Fruit fly (Drosophila melanogaster) S2 (cell line): Measurements from ENCODE around the gene Best1.

Experiments used
- CG8478 ChIP-seq: fragments of >200 bp; optimal IDR thresholded peaks from 2 replicates; lab custom pipeline; 2018
- CTCF ChIP-seq, 2 experiments: fragments of >200 bp; optimal IDR thresholded peaks; 2 replicates each; lab custom pipeline; 2018

dm6 chr3R:10113746-10114145 is 56.5 kb downstream of the Best1 start:
- TF ChIP-seq CTCF (optimal IDR thresholded peaks at IDR 0.05; lab: Kevin White, UChicago) (no peak), CG8478 (lab: Kevin White, UChicago) (no peak)
